Worm (Caenorhabditis elegans): ENCODE data around the gene C55A6.4.

DNA sequence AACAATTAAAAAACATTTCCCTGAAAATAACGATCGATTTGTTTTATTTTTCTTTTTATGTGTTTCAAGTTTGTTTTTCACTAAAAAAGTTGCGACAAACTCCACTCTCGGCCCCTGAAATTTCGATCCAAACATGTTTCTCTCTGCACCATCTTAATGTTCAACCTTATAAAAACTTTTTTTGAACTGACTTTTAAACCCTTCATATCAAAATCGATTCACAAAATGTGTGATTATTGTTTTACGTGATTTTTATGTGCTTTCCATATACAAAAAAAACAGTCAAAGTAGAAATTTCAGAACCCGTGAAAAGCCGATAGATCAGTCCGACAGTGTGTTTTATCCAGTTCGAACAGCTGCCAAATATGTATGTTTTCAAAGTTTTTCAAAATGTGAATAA is 9.8 kb upstream of the C55A6.4 start, which contains the start of gene ccch-1:
- TF ChIP-seq snpc-4 (tag; optimal IDR thresholded peaks at IDR 0.05), result no peak
- no peak for TF ChIP-seq ceh-28 (tag; optimal IDR thresholded peaks at IDR 0.05)
- no peak for TF ChIP-seq ceh-82 (tag; optimal IDR thresholded peaks at IDR 0.05)
- TF ChIP-seq lin-15B (tag; optimal IDR thresholded peaks at IDR 0.05), result no peak
- TF ChIP-seq nhr-25 (tag; optimal IDR thresholded peaks at IDR 0.05), result no peak
- no peak for TF ChIP-seq nhr-11 (tag; optimal IDR thresholded peaks at IDR 0.05)
- TF ChIP-seq nhr-237 (tag; optimal IDR thresholded peaks at IDR 0.05), result no peak
- no peak for TF ChIP-seq pqm-1 (tag; optimal IDR thresholded peaks at IDR 0.05)
- no peak for TF ChIP-seq hmg-11 (tag; optimal IDR thresholded peaks at IDR 0.05)
